Worm (Caenorhabditis elegans) whole organism, young adult: ENCODE data around the gene ZK822.9.

ENCODE experiments used
- ceh-58 ChIP-seq: fragments of 200-800 bp; sonication (Bioruptor generic); IDR thresholded peaks from 2 replicates; pipeline ENCODE4 v1.3.6; 2022; ENCODE audit warnings: missing genetic modification characterization, missing compliant biosample characterization
- chd-7 ChIP-seq: sonication (generic microtip); optimal IDR thresholded peaks from 2 replicates; lab custom pipeline; 2016; ENCODE audit warnings: mild to moderate bottlenecking, missing genetic modification characterization, moderate library complexity, missing compliant biosample characterization
- egl-44 ChIP-seq: fragments of 200-800 bp; sonication (Bioruptor generic); IDR thresholded peaks from 2 replicates; pipeline ENCODE4 v1.3.6; 2022; ENCODE audit warnings: missing genetic modification reagents, missing genetic modification characterization, missing compliant biosample characterization
- ets-4 ChIP-seq: fragments of 200-800 bp; sonication (Bioruptor generic); optimal IDR thresholded peaks from 2 replicates; lab custom pipeline; 2018; ENCODE audit warnings: mild to moderate bottlenecking, missing genetic modification characterization, missing compliant biosample characterization
- him-1 ChIP-seq: sonication (generic microtip); optimal IDR thresholded peaks from 2 replicates; lab custom pipeline; 2016; ENCODE audit warnings: missing genotype, missing genetic modification reagents, missing genetic modification characterization, missing compliant biosample characterization
- nfya-2 ChIP-seq: fragments of 200-800 bp; sonication (Bioruptor generic); IDR thresholded peaks from 2 replicates; pipeline ENCODE4 v1.3.6; 2022; ENCODE audit warnings: missing genetic modification reagents, missing genetic modification characterization, missing compliant biosample characterization
- snpc-1.1 ChIP-seq: sonication (generic microtip); optimal IDR thresholded peaks from 2 replicates; lab custom pipeline; 2017; ENCODE audit warnings: missing genetic modification characterization, mild to moderate bottlenecking, missing compliant biosample characterization, antibody characterized with exemption, moderate library complexity, missing genotype, missing genetic modification reagents; ENCODE audit not compliant: insufficient read depth
- ztf-22 ChIP-seq: fragments of 200-800 bp; sonication (Bioruptor generic); optimal IDR thresholded peaks from 2 replicates; lab custom pipeline; 2018; ENCODE audit warnings: mild to moderate bottlenecking, missing genetic modification characterization, moderate library complexity, missing compliant biosample characterization
- ztf-6 ChIP-seq: fragments of 200-800 bp; sonication (Bioruptor generic); IDR thresholded peaks from 2 replicates; pipeline ENCODE4 v1.3.6; 2022; ENCODE audit warnings: missing genetic modification reagents, missing genetic modification characterization, missing compliant biosample characterization

DNA sequence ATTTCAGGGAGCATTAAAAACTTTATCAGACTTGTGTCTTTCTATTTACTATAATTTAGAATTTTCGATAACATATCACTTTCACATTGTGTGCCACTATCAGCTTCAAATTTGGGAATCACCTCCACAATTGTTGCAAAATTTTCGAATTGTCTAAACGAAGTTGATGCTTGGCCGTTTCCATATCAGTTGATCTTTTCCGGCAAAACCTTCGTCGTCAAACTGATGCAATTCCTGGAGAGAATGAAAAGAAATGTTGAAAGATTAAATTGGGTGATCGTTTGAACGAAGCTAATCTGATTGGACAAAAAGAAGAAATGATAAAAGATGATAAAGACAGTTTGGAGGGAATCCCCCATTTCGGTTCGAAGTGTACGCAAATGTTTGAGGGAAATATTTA is 39.8 kb downstream of the ZK822.9 start:
- peak; percentile 71 for TF ChIP-seq ztf-22
- TF ChIP-seq snpc-1.1, result no peak
- TF ChIP-seq him-1, result no peak
- TF ChIP-seq nfya-2 (GFP tag; lab: Robert Waterston, UW), result no peak
- TF ChIP-seq ztf-6 (GFP tag; lab: Robert Waterston, UW), result no peak
- TF ChIP-seq ceh-58 (GFP tag; lab: Robert Waterston, UW), result no peak
- peak; percentile 79 for TF ChIP-seq chd-7 (tag; lab: Kevin White, UChicago)
- 0 out of 2 replicates have a peak, but pooled peaks have one; percentile 17 for TF ChIP-seq egl-44 (GFP tag; lab: Robert Waterston, UW)
- TF ChIP-seq ets-4 (GFP tag; lab: Kevin White, UChicago), result peak; percentile 88
